Worm (Caenorhabditis elegans) whole organism, L3 larva: ENCODE measurements around the gene F39F10.4.

Experiments
- elt-2 ChIP-seq: sonication (generic microtip); optimal IDR thresholded peaks from 2 replicates; lab custom pipeline; 2016; ENCODE audit warnings: missing genetic modification reagents, mild to moderate bottlenecking, missing genetic modification characterization, missing compliant biosample characterization
- fos-1 ChIP-seq: fragments of 150-350 bp; optimal IDR thresholded peaks from 2 replicates; lab custom pipeline; 2014; ENCODE audit warnings: missing biosample characterization, missing genetic modification characterization

F39F10.4 gene

ce11 chrX:16859956-16860446, 43.5 kb downstream of the F39F10.4 start, which contains the start of gene T20F7.3:
TSS of gene T20F7.3 (plus strand) at chrX:16860396.
- peak; percentile 64 for TF ChIP-seq elt-2 (tag; lab: Kevin White, UChicago)
- no peak for TF ChIP-seq fos-1 (tag; lab: Kevin White, UChicago)
